Worm (Caenorhabditis elegans) whole organism, L2 larva: ENCODE results near the gene nas-20.

Source experiments
- R02D3.7 ChIP-seq: fragments of 150-350 bp; optimal IDR thresholded peaks from 2 replicates; lab custom pipeline; 2014; ENCODE audit warnings: missing biosample characterization, missing genetic modification characterization
- ZK546.5 ChIP-seq: sonication (generic microtip); optimal IDR thresholded peaks from 2 replicates; lab custom pipeline; 2017; ENCODE audit warnings: missing biosample characterization, missing genetic modification characterization
- lsy-2 ChIP-seq, 2 experiments: fragments of 150-350 bp in 1 of 2; sonication (generic microtip) in 1 of 2; optimal IDR thresholded peaks; 2 replicates each; lab custom pipeline; 2014 to 2017; ENCODE audit warnings: missing biosample characterization in 2 of 2, missing genetic modification characterization in 2 of 2
- nhr-11 ChIP-seq: fragments of 150-350 bp; optimal IDR thresholded peaks from 2 replicates; lab custom pipeline; 2014; ENCODE audit warnings: missing biosample characterization, missing genetic modification characterization
- nhr-12 ChIP-seq: fragments of 150-350 bp; optimal IDR thresholded peaks from 2 replicates; lab custom pipeline; 2014; ENCODE audit warnings: missing biosample characterization, missing genetic modification characterization

DNA sequence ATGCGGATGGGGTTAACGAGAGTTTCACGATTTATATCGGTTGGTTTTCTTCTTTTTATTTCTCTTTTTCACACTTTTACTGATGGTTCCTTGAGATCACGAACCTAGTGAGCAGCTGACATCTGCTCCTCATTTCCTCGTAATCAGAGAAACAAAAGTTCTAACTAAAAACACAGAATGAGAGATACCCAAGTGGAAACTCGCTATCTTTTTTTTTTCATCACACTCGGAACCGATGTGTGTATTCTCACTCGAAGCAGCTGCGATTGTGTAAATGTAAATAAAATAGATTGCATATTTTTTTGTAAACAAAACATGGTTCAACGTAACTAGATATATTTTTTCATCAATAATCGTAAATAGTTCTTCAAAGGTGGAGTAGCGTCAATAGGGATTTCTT lies 34.2 kb upstream of the nas-20 start:
- TF ChIP-seq nhr-12 (no peak), nhr-11 (tag; lab: Kevin White, UChicago) (no peak), lsy-2 (tag; optimal IDR thresholded peaks at IDR 0.05; lab: Kevin White, UChicago) (peak in 1 of 2 experiments; percentile 36), R02D3.7 (tag; lab: Kevin White, UChicago) (no peak), ZK546.5 (tag; lab: Kevin White, UChicago) (no peak)
